Worm (Caenorhabditis elegans) whole organism, L1 larva: ENCODE results near the gene K12H4.5.

ENCODE experiments used
- C34B4.2 ChIP-seq: sonication (generic microtip); optimal IDR thresholded peaks from 2 replicates; lab custom pipeline; 2017; ENCODE audit warnings: mild to moderate bottlenecking, missing genetic modification characterization, missing compliant biosample characterization
- F16B12.6 ChIP-seq: fragments of 150-350 bp; optimal IDR thresholded peaks from 2 replicates; lab custom pipeline; 2014; ENCODE audit warnings: missing biosample characterization, missing genetic modification characterization
- Y116A8C.19 ChIP-seq: sonication (generic microtip); optimal IDR thresholded peaks from 2 replicates; lab custom pipeline; 2016; ENCODE audit warnings: missing compliant biosample characterization, missing genetic modification characterization, borderline replicate concordance
- aha-1 ChIP-seq: fragments of 150-350 bp; optimal IDR thresholded peaks from 2 replicates; lab custom pipeline; 2014; ENCODE audit warnings: missing biosample characterization, missing genetic modification characterization
- alr-1 ChIP-seq: fragments of 200-800 bp; sonication (Bioruptor generic); optimal IDR thresholded peaks from 2 replicates; lab custom pipeline; 2018; ENCODE audit warnings: borderline replicate concordance, mild to moderate bottlenecking, missing genetic modification characterization, missing compliant biosample characterization
- aly-2 ChIP-seq: fragments of 150-350 bp; optimal IDR thresholded peaks from 2 replicates; lab custom pipeline; 2014; ENCODE audit warnings: missing biosample characterization, missing genetic modification characterization
- ceh-63 ChIP-seq: fragments of 200-800 bp; sonication (Bioruptor generic); optimal IDR thresholded peaks from 2 replicates; lab custom pipeline; 2018; ENCODE audit warnings: mild to moderate bottlenecking, missing genetic modification characterization, missing compliant biosample characterization
- ceh-8 ChIP-seq: fragments of 200-800 bp; sonication (Bioruptor generic); optimal IDR thresholded peaks from 2 replicates; lab custom pipeline; 2018; ENCODE audit warnings: mild to moderate bottlenecking, missing genetic modification characterization, moderate library complexity, missing compliant biosample characterization
- ces-1 ChIP-seq: fragments of 150-350 bp; optimal IDR thresholded peaks from 2 replicates; lab custom pipeline; 2014; ENCODE audit warnings: missing biosample characterization, missing genetic modification reagents, missing genetic modification characterization
- dpl-1 ChIP-seq, 3 experiments: fragments of 150-350 bp in 2 of 3; sonication (generic microtip) in 1 of 3; optimal IDR thresholded peaks; 2 replicates each; lab custom pipeline; 2014 to 2017; ENCODE audit warnings: missing biosample characterization in 3 of 3, missing genetic modification characterization in 3 of 3, missing genetic modification reagents in 3 of 3
- dsc-1 ChIP-seq: sonication (generic microtip); optimal IDR thresholded peaks from 2 replicates; lab custom pipeline; 2016; ENCODE audit warnings: mild to moderate bottlenecking, missing genetic modification characterization, missing compliant biosample characterization
- efl-3 ChIP-seq: fragments of 200-800 bp; sonication (Bioruptor generic); optimal IDR thresholded peaks from 2 replicates; lab custom pipeline; 2018; ENCODE audit warnings: mild to moderate bottlenecking, missing genetic modification characterization, missing compliant biosample characterization
- egl-13 ChIP-seq: sonication (generic microtip); optimal IDR thresholded peaks from 2 replicates; lab custom pipeline; 2016; ENCODE audit warnings: missing genotype, missing genetic modification reagents, missing genetic modification characterization, missing compliant biosample characterization
- ets-5 ChIP-seq: fragments of 200-800 bp; sonication (Bioruptor generic); IDR thresholded peaks from 2 replicates; pipeline ENCODE4 v1.3.6; 2022; ENCODE audit warnings: missing genetic modification characterization, missing compliant biosample characterization
- fkh-10 ChIP-seq: sonication (generic microtip); optimal IDR thresholded peaks from 2 replicates; lab custom pipeline; 2017; ENCODE audit warnings: missing biosample characterization, missing genetic modification reagents, missing genetic modification characterization
- fkh-4 ChIP-seq: sonication (generic microtip); optimal IDR thresholded peaks from 2 replicates; lab custom pipeline; 2016; ENCODE audit warnings: missing compliant biosample characterization, missing genetic modification characterization, borderline replicate concordance
- fkh-8 ChIP-seq: sonication (generic microtip); optimal IDR thresholded peaks from 2 replicates; lab custom pipeline; 2016; ENCODE audit warnings: mild to moderate bottlenecking, missing genetic modification characterization, missing compliant biosample characterization
- fos-1 ChIP-seq: fragments of 150-350 bp; optimal IDR thresholded peaks from 2 replicates; lab custom pipeline; 2014; ENCODE audit warnings: missing biosample characterization, missing genetic modification characterization
- grh-1 ChIP-seq: fragments of 200-800 bp; sonication (Bioruptor generic); IDR thresholded peaks from 2 replicates; pipeline ENCODE4 v1.3.6; 2022; ENCODE audit warnings: missing genetic modification reagents, missing genetic modification characterization, missing compliant biosample characterization
- isw-1 ChIP-seq: fragments of 200-800 bp; sonication (Bioruptor generic); IDR thresholded peaks from 2 replicates; pipeline ENCODE4 v1.3.6; 2022; ENCODE audit warnings: missing genetic modification characterization, missing compliant biosample characterization
- jun-1 ChIP-seq: fragments of 150-350 bp; optimal IDR thresholded peaks from 2 replicates; lab custom pipeline; 2014; ENCODE audit warnings: missing biosample characterization, missing genetic modification reagents, missing genetic modification characterization
- lin-35 ChIP-seq, 2 experiments: fragments of 150-350 bp; optimal IDR thresholded peaks; 2 replicates each; lab custom pipeline; 2014; ENCODE audit warnings: missing biosample characterization in 2 of 2, missing genetic modification characterization in 2 of 2, missing genetic modification reagents in 2 of 2
- lir-3 ChIP-seq: sonication (generic microtip); optimal IDR thresholded peaks from 2 replicates; lab custom pipeline; 2016; ENCODE audit warnings: mild to moderate bottlenecking, missing genetic modification characterization, moderate library complexity, missing compliant biosample characterization; ENCODE audit not compliant: poor library complexity
- mab-9 ChIP-seq: fragments of 200-800 bp; sonication (Bioruptor generic); IDR thresholded peaks from 2 replicates; pipeline ENCODE4 v1.3.6; 2022; ENCODE audit warnings: missing genetic modification reagents, missing genetic modification characterization, missing compliant biosample characterization
- mep-1 ChIP-seq: fragments of 150-350 bp; optimal IDR thresholded peaks from 2 replicates; lab custom pipeline; 2014; ENCODE audit warnings: missing biosample characterization, missing genetic modification characterization
- nhr-12 ChIP-seq: sonication (generic microtip); optimal IDR thresholded peaks from 2 replicates; lab custom pipeline; 2017; ENCODE audit warnings: missing biosample characterization, missing genetic modification characterization
- nhr-19 ChIP-seq: fragments of 200-800 bp; sonication (Bioruptor generic); conservative IDR thresholded peaks from 2 replicates; pipeline ENCODE4 v1.3.6; 2022; ENCODE audit warnings: missing genetic modification characterization, missing compliant biosample characterization
- nhr-237 ChIP-seq: fragments of 150-350 bp; optimal IDR thresholded peaks from 2 replicates; lab custom pipeline; 2014; ENCODE audit warnings: missing biosample characterization, missing genetic modification characterization
- nhr-28 ChIP-seq: fragments of 150-350 bp; optimal IDR thresholded peaks from 2 replicates; lab custom pipeline; 2014; ENCODE audit warnings: missing biosample characterization, missing genetic modification characterization
- nhr-76 ChIP-seq: sonication (generic microtip); optimal IDR thresholded peaks from 2 replicates; lab custom pipeline; 2017; ENCODE audit warnings: missing biosample characterization, missing genetic modification characterization
- nhr-84 ChIP-seq: sonication (generic microtip); optimal IDR thresholded peaks from 2 replicates; lab custom pipeline; 2017; ENCODE audit warnings: missing biosample characterization, missing genetic modification characterization
- pag-3 ChIP-seq: sonication (generic microtip); optimal IDR thresholded peaks from 2 replicates; lab custom pipeline; 2017; ENCODE audit warnings: missing genetic modification characterization, mild to moderate bottlenecking, missing compliant biosample characterization, antibody characterized with exemption, borderline replicate concordance; ENCODE audit not compliant: insufficient read depth
- pqm-1 ChIP-seq: sonication (generic microtip); optimal IDR thresholded peaks from 3 replicates; lab custom pipeline; 2017; ENCODE audit warnings: missing biosample characterization, missing genetic modification characterization
- rnt-1 ChIP-seq: sonication (generic microtip); optimal IDR thresholded peaks from 2 replicates; lab custom pipeline; 2016; ENCODE audit warnings: mild to moderate bottlenecking, missing genetic modification characterization, moderate library complexity, missing compliant biosample characterization
- skn-1 ChIP-seq: fragments of 150-350 bp; optimal IDR thresholded peaks from 2 replicates; lab custom pipeline; 2014; ENCODE audit warnings: missing biosample characterization, missing genetic modification characterization
- sox-4 ChIP-seq: sonication (generic microtip); optimal IDR thresholded peaks from 2 replicates; lab custom pipeline; 2016; ENCODE audit warnings: missing genetic modification characterization, missing compliant biosample characterization
- swsn-7 ChIP-seq: sonication (generic microtip); optimal IDR thresholded peaks from 2 replicates; lab custom pipeline; 2016; ENCODE audit warnings: missing genetic modification characterization, missing compliant biosample characterization
- tbx-2 ChIP-seq: sonication (generic microtip); optimal IDR thresholded peaks from 2 replicates; lab custom pipeline; 2016; ENCODE audit warnings: missing genetic modification characterization, missing compliant biosample characterization
- unc-30 ChIP-seq: sonication (generic microtip); optimal IDR thresholded peaks from 2 replicates; lab custom pipeline; 2017; ENCODE audit warnings: missing biosample characterization, missing genetic modification characterization
- unc-62 ChIP-seq: fragments of 150-350 bp; optimal IDR thresholded peaks from 2 replicates; lab custom pipeline; 2014; ENCODE audit warnings: missing biosample characterization, missing genetic modification reagents, missing genetic modification characterization
- unc-86 ChIP-seq: sonication (generic microtip); optimal IDR thresholded peaks from 2 replicates; lab custom pipeline; 2016; ENCODE audit warnings: missing genetic modification characterization, missing compliant biosample characterization
- unc-98 ChIP-seq: fragments of 200-800 bp; sonication (Bioruptor generic); IDR thresholded peaks from 2 replicates; pipeline ENCODE4 v1.3.6; 2022; ENCODE audit warnings: missing genetic modification characterization, missing compliant biosample characterization
- vab-15 ChIP-seq: sonication (generic microtip); optimal IDR thresholded peaks from 2 replicates; lab custom pipeline; 2017; ENCODE audit warnings: missing genotype, mild to moderate bottlenecking, missing genetic modification characterization, missing compliant biosample characterization
- zag-1 ChIP-seq: fragments of 150-350 bp; optimal IDR thresholded peaks from 2 replicates; lab custom pipeline; 2014; ENCODE audit warnings: missing biosample characterization, missing genetic modification characterization

K12H4.5 gene

ce11 chrIII:8085355-8085754 is 41.1 kb downstream of the K12H4.5 start, which contains the start of the genes K06H7.7 and grp-1 (continued):
- TF ChIP-seq nhr-84 (tag; lab: Kevin White, UChicago) (no peak), unc-86 (peak; percentile 13), pag-3 (tag; lab: Kevin White, UChicago) (no peak), dsc-1 (tag; lab: Kevin White, UChicago) (peak; percentile 44), alr-1 (tag; lab: Kevin White, UChicago) (no peak), pqm-1 (tag; lab: Kevin White, UChicago) (no peak), vab-15 (no peak), mep-1 (peak; percentile 85), efl-3 (GFP tag; lab: Kevin White, UChicago) (no peak), skn-1 (tag; lab: Kevin White, UChicago) (peak; percentile 64), ceh-63 (GFP tag; lab: Kevin White, UChicago) (no peak), Y116A8C.19 (tag; lab: Kevin White, UChicago) (no peak), fkh-4 (tag; lab: Kevin White, UChicago) (no peak), nhr-237 (no peak), fos-1 (tag; lab: Kevin White, UChicago) (peak; percentile 6), isw-1 (peak; percentile 44), grh-1 (no peak), ets-5 (GFP tag; lab: Robert Waterston, UW) (no peak), F16B12.6 (tag; lab: Kevin White, UChicago) (peak; percentile 93), swsn-7 (peak; percentile 53), sox-4 (tag; lab: Kevin White, UChicago) (no peak), fkh-10 (GFP tag; lab: Kevin White, UChicago) (no peak), egl-13 (tag; lab: Kevin White, UChicago) (no peak), ceh-8 (no peak), dpl-1 (GFP tag; optimal IDR thresholded peaks at IDR 0.05; lab: Kevin White, UChicago) (peak; percentile 67 to 77 (median 76)), nhr-76 (tag; lab: Kevin White, UChicago) (no peak), ces-1 (GFP tag; lab: Kevin White, UChicago) (no peak), fkh-8 (tag; lab: Kevin White, UChicago) (peak; percentile 38), C34B4.2 (tag; lab: Kevin White, UChicago) (no peak), lin-35 (GFP tag; optimal IDR thresholded peaks at IDR 0.05; lab: Kevin White, UChicago) (peak; percentile 75 to 82), unc-62 (GFP tag; lab: Kevin White, UChicago) (no peak), aly-2 (tag; lab: Kevin White, UChicago) (peak; percentile 70), rnt-1 (tag; lab: Kevin White, UChicago) (peak; percentile 53), aha-1 (tag; lab: Kevin White, UChicago) (no peak)

DNA sequence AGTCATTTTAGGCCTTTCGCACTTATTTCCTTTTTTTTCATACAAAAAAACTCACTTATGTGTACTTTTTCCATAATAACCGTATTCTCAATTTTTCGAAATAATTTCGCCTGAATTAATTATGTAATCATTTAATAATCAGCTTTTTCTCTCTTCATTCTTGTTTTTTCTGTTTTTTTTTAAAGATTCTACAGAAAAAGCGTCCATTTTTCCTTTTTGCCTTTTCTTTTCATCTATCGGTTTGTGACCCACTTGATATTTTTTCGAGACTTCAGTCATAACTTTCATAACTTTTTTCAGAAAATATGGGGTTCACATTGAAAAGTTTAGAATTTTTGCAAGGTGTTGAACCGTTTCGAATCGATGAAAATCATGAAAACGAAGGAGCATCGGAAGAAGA is 43.9 kb downstream of the K12H4.5 start, which contains the start of gene vms-1:
Gene vms-1, plus strand, starts transcription at position 301 of the 400 bp plus-strand sequence.
- TF ChIP-seq nhr-12 (tag; lab: Kevin White, UChicago) (no peak), sox-4 (tag; lab: Kevin White, UChicago) (no peak), tbx-2 (no peak), mab-9 (no peak), fkh-8 (tag; lab: Kevin White, UChicago) (no peak), fkh-10 (GFP tag; lab: Kevin White, UChicago) (no peak), nhr-76 (tag; lab: Kevin White, UChicago) (no peak), ets-5 (GFP tag; lab: Robert Waterston, UW) (no peak), lir-3 (no peak), zag-1 (tag; lab: Kevin White, UChicago) (no peak), nhr-19 (no peak), efl-3 (GFP tag; lab: Kevin White, UChicago) (no peak), unc-30 (tag; lab: Kevin White, UChicago) (no peak), unc-98 (GFP tag; lab: Robert Waterston, UW) (no peak), jun-1 (tag; lab: Kevin White, UChicago) (no peak), alr-1 (tag; lab: Kevin White, UChicago) (no peak), nhr-28 (no peak)
- TF ChIP-seq, all 84 proteins: peak for 0
